Fruit fly (Drosophila melanogaster): Measurements from ENCODE around the gene Rpp30.

DNA sequence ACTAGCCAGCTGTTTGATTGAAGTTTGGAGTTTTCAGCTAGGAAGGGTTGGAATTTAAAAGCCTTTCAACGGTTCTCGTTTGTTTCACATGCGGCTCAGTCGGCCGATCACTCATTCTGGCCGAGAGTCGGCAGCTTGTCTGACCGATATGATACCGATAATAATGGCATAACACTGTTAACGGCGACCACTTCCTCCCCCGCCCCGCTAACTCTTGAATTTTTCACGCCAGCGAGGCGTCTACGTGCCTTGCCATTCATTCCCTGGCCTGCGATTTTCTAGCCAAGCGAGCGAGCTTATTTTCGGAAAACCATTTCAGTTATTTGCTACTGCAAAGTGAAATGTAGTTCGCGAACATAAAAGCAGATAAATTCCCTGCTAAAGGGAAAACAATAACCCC, 47.8 kb upstream of the Rpp30 start:
- no peak for TF ChIP-seq psq (optimal IDR thresholded peaks at IDR 0.05)
- TF ChIP-seq Myc (optimal IDR thresholded peaks at IDR 0.05): no peak
- no peak for TF ChIP-seq insv (optimal IDR thresholded peaks at IDR 0.05)
- no peak for TF ChIP-seq h (optimal IDR thresholded peaks at IDR 0.05)

Measured in Kc167 (cell line).